Worm (Caenorhabditis elegans) whole organism, late embryonic: ENCODE measurements around the gene rpl-21.
A peak's percentile ranks its signal among the peaks of the same experiment; 100 is the strongest.

Experiments used
- C38D4.7 ChIP-seq: fragments of 200-800 bp; sonication (Bioruptor generic); optimal IDR thresholded peaks from 2 replicates; lab custom pipeline; 2018; ENCODE audit warnings: mild to moderate bottlenecking, missing genetic modification characterization, moderate library complexity, missing compliant biosample characterization
- F13H6.1 ChIP-seq: sonication (generic microtip); optimal IDR thresholded peaks from 2 replicates; lab custom pipeline; 2016; ENCODE audit warnings: missing genetic modification characterization, missing compliant biosample characterization
- K02D7.2 ChIP-seq: sonication (generic microtip); optimal IDR thresholded peaks from 2 replicates; lab custom pipeline; 2017; ENCODE audit warnings: mild to moderate bottlenecking, missing genetic modification characterization, missing compliant biosample characterization
- K09A11.1 ChIP-seq: sonication (generic microtip); optimal IDR thresholded peaks from 2 replicates; lab custom pipeline; 2017; ENCODE audit warnings: antibody characterized with exemption, mild to moderate bottlenecking, missing genetic modification characterization, missing compliant biosample characterization; ENCODE audit not compliant: insufficient read depth
- T23F11.4 ChIP-seq: fragments of 200-800 bp; sonication (Bioruptor generic); optimal IDR thresholded peaks from 2 replicates; lab custom pipeline; 2018; ENCODE audit warnings: mild to moderate bottlenecking, missing genetic modification characterization, missing compliant biosample characterization
- Y22D7AL.16 ChIP-seq: sonication (generic microtip); optimal IDR thresholded peaks from 2 replicates; lab custom pipeline; 2016; ENCODE audit warnings: missing genetic modification characterization, missing compliant biosample characterization
- ahr-1 ChIP-seq: sonication (generic microtip); optimal IDR thresholded peaks from 2 replicates; lab custom pipeline; 2016; ENCODE audit warnings: missing genetic modification characterization, missing compliant biosample characterization
- ceh-14 ChIP-seq: sonication (generic microtip); optimal IDR thresholded peaks from 2 replicates; lab custom pipeline; 2016; ENCODE audit warnings: missing genotype, missing genetic modification characterization, missing compliant biosample characterization
- ceh-18 ChIP-seq: sonication (generic microtip); optimal IDR thresholded peaks from 2 replicates; lab custom pipeline; 2016; ENCODE audit warnings: missing genetic modification characterization, missing compliant biosample characterization
- ceh-19 ChIP-seq: fragments of 200-800 bp; sonication (Bioruptor generic); optimal IDR thresholded peaks from 2 replicates; lab custom pipeline; 2018; ENCODE audit warnings: mild to moderate bottlenecking, missing genetic modification characterization, missing compliant biosample characterization
- ceh-2 ChIP-seq: sonication (generic microtip); optimal IDR thresholded peaks from 2 replicates; lab custom pipeline; 2016; ENCODE audit warnings: missing genotype, missing genetic modification characterization, missing compliant biosample characterization
- ceh-24 ChIP-seq: sonication (generic microtip); optimal IDR thresholded peaks from 2 replicates; lab custom pipeline; 2016; ENCODE audit warnings: mild to moderate bottlenecking, missing genetic modification characterization, missing compliant biosample characterization
- ceh-30 ChIP-seq: fragments of 150-350 bp; optimal IDR thresholded peaks from 2 replicates; lab custom pipeline; 2014; ENCODE audit warnings: missing biosample characterization, missing genetic modification characterization
- ceh-31 ChIP-seq: sonication (generic microtip); optimal IDR thresholded peaks from 2 replicates; lab custom pipeline; 2016; ENCODE audit warnings: missing genetic modification characterization, missing compliant biosample characterization
- ceh-45 ChIP-seq: fragments of 200-800 bp; sonication (Bioruptor generic); IDR thresholded peaks from 2 replicates; pipeline ENCODE4 v1.3.6; 2022; ENCODE audit warnings: missing genetic modification reagents, missing genetic modification characterization, missing compliant biosample characterization
- ceh-6 ChIP-seq: fragments of 200-800 bp; sonication (Bioruptor generic); optimal IDR thresholded peaks from 2 replicates; lab custom pipeline; 2018; ENCODE audit warnings: mild to moderate bottlenecking, missing genetic modification characterization, missing compliant biosample characterization
- che-1 ChIP-seq: sonication (generic microtip); optimal IDR thresholded peaks from 2 replicates; lab custom pipeline; 2016; ENCODE audit warnings: mild to moderate bottlenecking, missing genetic modification characterization, missing compliant biosample characterization
- dmd-4 ChIP-seq: sonication (generic microtip); optimal IDR thresholded peaks from 2 replicates; lab custom pipeline; 2016; ENCODE audit warnings: borderline replicate concordance, missing genetic modification characterization, missing compliant biosample characterization
- dve-1 ChIP-seq: sonication (generic microtip); optimal IDR thresholded peaks from 2 replicates; lab custom pipeline; 2017; ENCODE audit warnings: antibody characterized with exemption, mild to moderate bottlenecking, missing genetic modification characterization, missing compliant biosample characterization
- elt-2 ChIP-seq: sonication (generic microtip); optimal IDR thresholded peaks from 2 replicates; lab custom pipeline; 2016; ENCODE audit warnings: missing genetic modification reagents, missing genetic modification characterization, missing compliant biosample characterization
- elt-4 ChIP-seq: sonication (generic microtip); optimal IDR thresholded peaks from 2 replicates; lab custom pipeline; 2016; ENCODE audit warnings: missing genetic modification characterization, missing compliant biosample characterization
- eyg-1 ChIP-seq: sonication (generic microtip); optimal IDR thresholded peaks from 2 replicates; lab custom pipeline; 2016; ENCODE audit warnings: missing genotype, missing genetic modification characterization, missing compliant biosample characterization
- fax-1 ChIP-seq: sonication (generic microtip); optimal IDR thresholded peaks from 2 replicates; lab custom pipeline; 2016; ENCODE audit warnings: missing genotype, missing genetic modification characterization, missing compliant biosample characterization
- fkh-6 ChIP-seq: sonication (generic microtip); optimal IDR thresholded peaks from 2 replicates; lab custom pipeline; 2016; ENCODE audit warnings: missing genetic modification characterization, missing compliant biosample characterization
- gmeb-2 ChIP-seq: sonication (generic microtip); optimal IDR thresholded peaks from 2 replicates; lab custom pipeline; 2016; ENCODE audit warnings: missing genetic modification characterization, inconsistent platforms, missing compliant biosample characterization
- hlh-13 ChIP-seq: fragments of 200-800 bp; sonication (Bioruptor generic); optimal IDR thresholded peaks from 2 replicates; lab custom pipeline; 2018; ENCODE audit warnings: mild to moderate bottlenecking, missing genetic modification characterization, missing compliant biosample characterization
- hlh-15 ChIP-seq: sonication (generic microtip); optimal IDR thresholded peaks from 2 replicates; lab custom pipeline; 2016; ENCODE audit warnings: missing genetic modification characterization, missing compliant biosample characterization
- hlh-6 ChIP-seq: sonication (generic microtip); optimal IDR thresholded peaks from 2 replicates; lab custom pipeline; 2016; ENCODE audit warnings: missing genotype, missing genetic modification characterization, missing compliant biosample characterization
- hlh-8 ChIP-seq: sonication (generic microtip); optimal IDR thresholded peaks from 2 replicates; lab custom pipeline; 2016; ENCODE audit warnings: missing genotype, missing genetic modification characterization, missing compliant biosample characterization
- lim-6 ChIP-seq: sonication (generic microtip); optimal IDR thresholded peaks from 2 replicates; lab custom pipeline; 2016; ENCODE audit warnings: missing genetic modification characterization, missing compliant biosample characterization
- lin-11 ChIP-seq: fragments of 200-800 bp; sonication (Bioruptor generic); optimal IDR thresholded peaks from 2 replicates; lab custom pipeline; 2018; ENCODE audit warnings: mild to moderate bottlenecking, missing genetic modification characterization, missing compliant biosample characterization
- madf-2 ChIP-seq: sonication (generic microtip); optimal IDR thresholded peaks from 2 replicates; lab custom pipeline; 2017; ENCODE audit warnings: missing genetic modification characterization, missing compliant biosample characterization
- mec-3 ChIP-seq: sonication (generic microtip); optimal IDR thresholded peaks from 2 replicates; lab custom pipeline; 2016; ENCODE audit warnings: borderline replicate concordance, missing genetic modification characterization, missing compliant biosample characterization
- nfya-1 ChIP-seq: sonication (generic microtip); optimal IDR thresholded peaks from 2 replicates; lab custom pipeline; 2017; ENCODE audit warnings: missing genetic modification characterization, mild to moderate bottlenecking, missing compliant biosample characterization, antibody characterized with exemption, moderate library complexity
- nhr-11 ChIP-seq: fragments of 150-350 bp; optimal IDR thresholded peaks from 2 replicates; lab custom pipeline; 2014; ENCODE audit warnings: missing biosample characterization, missing genetic modification characterization
- nhr-232 ChIP-seq: sonication (generic microtip); optimal IDR thresholded peaks from 2 replicates; lab custom pipeline; 2016; ENCODE audit warnings: missing genetic modification characterization, missing compliant biosample characterization
- npax-4 ChIP-seq: sonication (generic microtip); optimal IDR thresholded peaks from 2 replicates; lab custom pipeline; 2016; ENCODE audit warnings: missing genetic modification characterization, missing compliant biosample characterization
- pag-3 ChIP-seq: sonication (generic microtip); optimal IDR thresholded peaks from 2 replicates; lab custom pipeline; 2016; ENCODE audit warnings: missing compliant biosample characterization, missing genetic modification characterization, borderline replicate concordance
- pat-9 ChIP-seq: fragments of 200-800 bp; sonication (Bioruptor generic); optimal IDR thresholded peaks from 2 replicates; lab custom pipeline; 2018; ENCODE audit warnings: mild to moderate bottlenecking, missing genetic modification characterization, moderate library complexity, missing compliant biosample characterization
- pax-1 ChIP-seq: fragments of 150-350 bp; optimal IDR thresholded peaks from 2 replicates; lab custom pipeline; 2014; ENCODE audit warnings: missing biosample characterization, missing genetic modification characterization
- pha-2 ChIP-seq: sonication (generic microtip); optimal IDR thresholded peaks from 2 replicates; lab custom pipeline; 2017; ENCODE audit warnings: mild to moderate bottlenecking, missing genetic modification characterization, missing compliant biosample characterization
- pha-4 ChIP-seq: fragments of 150-350 bp; optimal IDR thresholded peaks from 2 replicates; lab custom pipeline; 2018; ENCODE audit warnings: missing biosample characterization, missing genetic modification reagents, missing genetic modification characterization
- pqm-1 ChIP-seq: sonication (generic microtip); optimal IDR thresholded peaks from 2 replicates; lab custom pipeline; 2016; ENCODE audit warnings: missing genetic modification characterization, missing compliant biosample characterization
- pros-1 ChIP-seq: fragments of 150-350 bp; optimal IDR thresholded peaks from 2 replicates; lab custom pipeline; 2014; ENCODE audit warnings: missing biosample characterization, missing genetic modification reagents, missing genetic modification characterization
- ref-2 ChIP-seq: sonication (generic microtip); optimal IDR thresholded peaks from 2 replicates; lab custom pipeline; 2016; ENCODE audit warnings: missing genetic modification characterization, missing compliant biosample characterization
- rnt-1 ChIP-seq: sonication (generic microtip); optimal IDR thresholded peaks from 2 replicates; lab custom pipeline; 2016; ENCODE audit warnings: missing genetic modification characterization, missing compliant biosample characterization
- sox-4 ChIP-seq: sonication (generic microtip); optimal IDR thresholded peaks from 2 replicates; lab custom pipeline; 2017; ENCODE audit warnings: mild to moderate bottlenecking, missing genetic modification characterization, inconsistent platforms, missing compliant biosample characterization
- syd-9 ChIP-seq: sonication (generic microtip); optimal IDR thresholded peaks from 2 replicates; lab custom pipeline; 2016; ENCODE audit warnings: mild to moderate bottlenecking, missing genetic modification characterization, moderate library complexity, missing compliant biosample characterization
- tbx-2 ChIP-seq: sonication (generic microtip); optimal IDR thresholded peaks from 2 replicates; lab custom pipeline; 2016; ENCODE audit warnings: missing genetic modification characterization, missing compliant biosample characterization
- tbx-7 ChIP-seq: sonication (generic microtip); optimal IDR thresholded peaks from 2 replicates; lab custom pipeline; 2016; ENCODE audit warnings: missing genotype, missing genetic modification characterization, missing compliant biosample characterization
- ttx-3 ChIP-seq: sonication (generic microtip); optimal IDR thresholded peaks from 2 replicates; lab custom pipeline; 2016; ENCODE audit warnings: missing genetic modification reagents, missing genetic modification characterization, missing compliant biosample characterization
- unc-3 ChIP-seq, 2 experiments: fragments of 200-800 bp in 1 of 2; sonication (Bioruptor generic) in 1 of 2; sonication (generic microtip) in 1 of 2; conservative IDR thresholded peaks in 1 of 2; optimal IDR thresholded peaks in 1 of 2; 2 replicates each; pipeline versions ENCODE4 v1.3.6 to Lab custom; 2016 to 2022; ENCODE audit warnings: missing compliant biosample characterization in 2 of 2, missing genetic modification characterization in 2 of 2, missing genetic modification reagents in 1 of 2

Gene rpl-21

ce11 chrIII:8106476-8106875 lies 23.6 kb downstream of the rpl-21 start:
- TF ChIP-seq T23F11.4 (GFP tag; lab: Kevin White, UChicago) = peak; percentile 70
- TF ChIP-seq ceh-18 = peak; percentile 73
- TF ChIP-seq ceh-19 (GFP tag; lab: Kevin White, UChicago) = peak; percentile 71
- peak; percentile 67 for TF ChIP-seq sox-4 (tag; lab: Kevin White, UChicago)
- peak; percentile 41 for TF ChIP-seq nfya-1 (tag; lab: Kevin White, UChicago)
- TF ChIP-seq ceh-30 = peak; percentile 20
- TF ChIP-seq F13H6.1 = peak; percentile 53
- TF ChIP-seq hlh-8 = peak; percentile 17
- TF ChIP-seq fax-1 (tag; lab: Kevin White, UChicago) = peak; percentile 40
- peak; percentile 53 for TF ChIP-seq K09A11.1
- peak; percentile 65 for TF ChIP-seq madf-2 (tag; lab: Kevin White, UChicago)
- peak; percentile 71 for TF ChIP-seq lin-11
- TF ChIP-seq pha-2 = peak; percentile 62
- TF ChIP-seq elt-2 (tag; lab: Kevin White, UChicago) = peak; percentile 71
- TF ChIP-seq rnt-1 = no peak
- peak; percentile 29 for TF ChIP-seq eyg-1 (tag; lab: Kevin White, UChicago)
- TF ChIP-seq ceh-14 (tag; lab: Kevin White, UChicago) = peak; percentile 69
- peak; percentile 63 for TF ChIP-seq nhr-232 (tag; lab: Kevin White, UChicago)
- TF ChIP-seq Y22D7AL.16 (tag; lab: Kevin White, UChicago) = peak; percentile 66
- peak; percentile 74 for TF ChIP-seq ceh-6 (GFP tag; lab: Kevin White, UChicago)
- TF ChIP-seq nhr-11 (tag; lab: Kevin White, UChicago) = no peak
- TF ChIP-seq ref-2 (tag; lab: Kevin White, UChicago) = peak; percentile 41
- TF ChIP-seq pat-9 (tag; lab: Kevin White, UChicago) = peak; percentile 67
- TF ChIP-seq elt-4 = no peak
- no peak for TF ChIP-seq pag-3 (tag; lab: Kevin White, UChicago)
- TF ChIP-seq lim-6 (tag; lab: Kevin White, UChicago) = no peak
- peak; percentile 35 for TF ChIP-seq ceh-2 (tag; lab: Kevin White, UChicago)
- peak; percentile 37 for TF ChIP-seq ahr-1 (tag; lab: Kevin White, UChicago)
- peak; percentile 58 for TF ChIP-seq ttx-3 (tag; lab: Kevin White, UChicago)
- peak; percentile 83 for TF ChIP-seq hlh-6 (tag; lab: Kevin White, UChicago)
- no peak for TF ChIP-seq mec-3
- TF ChIP-seq ceh-31 (tag; lab: Kevin White, UChicago) = peak; percentile 33
- TF ChIP-seq pros-1 = peak; percentile 34
- no peak for TF ChIP-seq dve-1
- no peak for TF ChIP-seq pha-4 (tag; lab: Kevin White, UChicago)
- TF ChIP-seq pax-1 = no peak
- TF ChIP-seq ceh-45 (GFP tag; lab: Robert Waterston, UW) = peak; percentile 86
- peak; percentile 49 for TF ChIP-seq K02D7.2
- TF ChIP-seq tbx-2 (tag; lab: Kevin White, UChicago) = peak; percentile 76
- TF ChIP-seq dmd-4 = peak; percentile 40
- peak; percentile 32 for TF ChIP-seq tbx-7 (tag; lab: Kevin White, UChicago)
- TF ChIP-seq fkh-6 (tag; lab: Kevin White, UChicago) = peak; percentile 70
- TF ChIP-seq che-1 (tag; lab: Kevin White, UChicago) = peak; percentile 75
- TF ChIP-seq pqm-1 (tag; lab: Kevin White, UChicago) = no peak
- TF ChIP-seq ceh-24 (tag; lab: Kevin White, UChicago) = peak; percentile 35
- peak; percentile 53 for TF ChIP-seq gmeb-2 (tag; lab: Kevin White, UChicago)
- TF ChIP-seq syd-9 (tag; lab: Kevin White, UChicago) = peak; percentile 49
- TF ChIP-seq hlh-15 (tag; lab: Kevin White, UChicago) = peak; percentile 1
- peak; percentile 69 for TF ChIP-seq hlh-13 (GFP tag; lab: Kevin White, UChicago)
- TF ChIP-seq unc-3 (GFP tag; conservative IDR thresholded peaks at IDR 0.05; lab: Robert Waterston, UW) = 0 out of 2 replicates have a peak, but pooled peaks have one; percentile 42
- TF ChIP-seq unc-3 (tag; optimal IDR thresholded peaks at IDR 0.05; lab: Kevin White, UChicago) = peak; percentile 56
- TF ChIP-seq npax-4 (tag; lab: Kevin White, UChicago) = peak; percentile 51
- TF ChIP-seq C38D4.7 (GFP tag; lab: Kevin White, UChicago) = peak; percentile 76
